Worm (Caenorhabditis elegans) whole organism, L4/young adult: Measurements from ENCODE around the gene sek-4.

ENCODE experiments used
- W03F9.2 ChIP-seq: fragments of 150-350 bp; optimal IDR thresholded peaks from 2 replicates; lab custom pipeline; 2014; ENCODE audit warnings: missing biosample characterization, missing genetic modification characterization
- dao-5 ChIP-seq: sonication (generic microtip); optimal IDR thresholded peaks from 2 replicates; lab custom pipeline; 2016; ENCODE audit warnings: missing genotype, missing genetic modification characterization, moderate library complexity, missing compliant biosample characterization
- him-1 ChIP-seq: sonication (generic microtip); optimal IDR thresholded peaks from 2 replicates; lab custom pipeline; 2016; ENCODE audit warnings: missing genotype, missing genetic modification reagents, missing genetic modification characterization, missing compliant biosample characterization

DNA sequence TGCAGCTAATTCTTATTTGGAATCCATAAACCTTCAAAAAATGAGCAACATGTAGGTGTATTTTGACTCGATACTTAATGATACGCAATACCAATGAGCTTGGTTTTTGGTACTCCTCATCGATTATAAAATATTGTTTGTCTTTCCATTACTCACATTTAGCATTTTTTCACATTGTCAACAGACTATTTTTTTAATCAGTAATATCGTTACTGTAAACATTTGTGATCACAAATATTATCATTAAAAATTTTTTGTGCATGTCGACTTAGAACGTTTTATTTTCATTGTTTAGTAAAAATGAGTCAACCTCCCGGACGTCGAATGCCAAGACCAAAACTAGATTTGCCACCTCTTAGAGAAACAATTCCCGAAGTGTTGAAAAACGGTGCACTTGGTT, 2.4 kb downstream of the sek-4 start, which contains the start of gene sek-5:
- TF ChIP-seq W03F9.2 (tag; lab: Kevin White, UChicago) (no peak), him-1 (tag; lab: Kevin White, UChicago) (no peak), dao-5 (tag; lab: Kevin White, UChicago) (no peak)
